Worm (Caenorhabditis elegans): ENCODE data around the gene irg-6.

irg-6 gene

ce11 chrIV:12942633-12943032 is 27.9 kb upstream of the irg-6 start, which contains the start of gene dct-19:
dct-19 (plus strand) TSS chrIV:12942933.
- TF ChIP-seq nhr-77 (tag; optimal IDR thresholded peaks at IDR 0.05), result no peak
- TF ChIP-seq crh-2 (tag; optimal IDR thresholded peaks at IDR 0.05), result no peak
- no peak for TF ChIP-seq nhr-25 (tag; optimal IDR thresholded peaks at IDR 0.05)
- TF ChIP-seq nhr-237 (tag; optimal IDR thresholded peaks at IDR 0.05), result no peak

- TF ChIP-seq elt-3 (tag; optimal IDR thresholded peaks at IDR 0.05), result no peak
- no peak for TF ChIP-seq nhr-10 (tag; optimal IDR thresholded peaks at IDR 0.05)
- TF ChIP-seq unc-55 (GFP tag; optimal IDR thresholded peaks at IDR 0.05), result no peak
- no peak for TF ChIP-seq nhr-237 (tag; optimal IDR thresholded peaks at IDR 0.05)
- TF ChIP-seq elt-1 (tag; optimal IDR thresholded peaks at IDR 0.05), result no peak
- TF ChIP-seq C34F6.9 (tag; optimal IDR thresholded peaks at IDR 0.05), result no peak
- TF ChIP-seq nhr-23 (tag; optimal IDR thresholded peaks at IDR 0.05), result no peak
- no peak for TF ChIP-seq fos-1 (tag; optimal IDR thresholded peaks at IDR 0.05)
- TF ChIP-seq sma-9 (GFP tag; optimal IDR thresholded peaks at IDR 0.05), result no peak
- TF ChIP-seq sma-9 (tag; optimal IDR thresholded peaks at IDR 0.05), result no peak
- TF ChIP-seq ama-1 (optimal IDR thresholded peaks at IDR 0.05), result no peak
- TF ChIP-seq unc-39 (tag; optimal IDR thresholded peaks at IDR 0.05), result no peak
- TF ChIP-seq lin-13 (GFP tag; optimal IDR thresholded peaks at IDR 0.05), result no peak
- no peak for TF ChIP-seq crh-2 (tag; optimal IDR thresholded peaks at IDR 0.05)
- TF ChIP-seq snpc-4 (tag; optimal IDR thresholded peaks at IDR 0.05), result no peak
- TF ChIP-seq nhr-129 (tag; optimal IDR thresholded peaks at IDR 0.05), result no peak
- TF ChIP-seq sem-4 (tag; optimal IDR thresholded peaks at IDR 0.05), result no peak
- no peak for TF ChIP-seq Y55F3AM.14 (GFP tag; optimal IDR thresholded peaks at IDR 0.05)
- TF ChIP-seq ztf-4 (tag; optimal IDR thresholded peaks at IDR 0.05), result no peak
- no peak for TF ChIP-seq ztf-11 (tag; optimal IDR thresholded peaks at IDR 0.05)
- no peak for TF ChIP-seq mab-5 (tag; optimal IDR thresholded peaks at IDR 0.05)
Measured at ce11 chrIV:12941254-12941653, 26.5 kb upstream of the irg-6 start, which contains the start of gene dod-24. dod-24 (minus strand) TSS chrIV:12941354.

ce11 chrIV:12936221-12936776 is 21.5 kb upstream of the irg-6 start, which contains the start of the genes cld-1 and dod-21:
cld-1 (minus strand) TSS chrIV:12936271.
dod-21 (plus strand) TSS chrIV:12936738.
- TF ChIP-seq mab-5 (tag; optimal IDR thresholded peaks at IDR 0.05) (no peak), ztf-1 (GFP tag; conservative IDR thresholded peaks at IDR 0.05) (no peak), fos-1 (tag; optimal IDR thresholded peaks at IDR 0.05) (peak; percentile 90), nhr-77 (tag; optimal IDR thresholded peaks at IDR 0.05) (no peak), elt-1 (tag; optimal IDR thresholded peaks at IDR 0.05) (no peak), egl-27 (tag; optimal IDR thresholded peaks at IDR 0.05) (no peak), crh-2 (tag; optimal IDR thresholded peaks at IDR 0.05) (peak; percentile 41), Y55F3AM.14 (GFP tag; optimal IDR thresholded peaks at IDR 0.05) (no peak), ama-1 (optimal IDR thresholded peaks at IDR 0.05) (no peak), sma-3 (GFP tag; optimal IDR thresholded peaks at IDR 0.05) (peak; percentile 52), nhr-10 (tag; optimal IDR thresholded peaks at IDR 0.05) (no peak), nhr-12 (tag; optimal IDR thresholded peaks at IDR 0.05) (no peak), gmeb-1 (tag; optimal IDR thresholded peaks at IDR 0.05) (peak; percentile 24), dmd-4 (tag; optimal IDR thresholded peaks at IDR 0.05) (no peak), sma-9 (GFP tag; optimal IDR thresholded peaks at IDR 0.05) (peak; percentile 67), sma-9 (tag; optimal IDR thresholded peaks at IDR 0.05) (no peak), mdl-1 (tag; optimal IDR thresholded peaks at IDR 0.05) (no peak), C34F6.9 (tag; optimal IDR thresholded peaks at IDR 0.05) (no peak)

ce11 chrIV:12926639-12927038 is 11.9 kb upstream of the irg-6 start, which contains the start of gene srlf-5:
srlf-5 (minus strand) TSS chrIV:12926739.
- TF ChIP-seq crh-2 (tag; optimal IDR thresholded peaks at IDR 0.05) (no peak), C34F6.9 (tag; optimal IDR thresholded peaks at IDR 0.05) (no peak), Y55F3AM.14 (GFP tag; optimal IDR thresholded peaks at IDR 0.05) (no peak), F13H6.1 (tag; optimal IDR thresholded peaks at IDR 0.05) (no peak), sem-4 (tag; optimal IDR thresholded peaks at IDR 0.05) (no peak), nhr-129 (tag; optimal IDR thresholded peaks at IDR 0.05) (no peak), ceh-82 (tag; optimal IDR thresholded peaks at IDR 0.05) (no peak), elt-1 (tag; optimal IDR thresholded peaks at IDR 0.05) (no peak), peb-1 (tag; optimal IDR thresholded peaks at IDR 0.05) (no peak), unc-55 (GFP tag; optimal IDR thresholded peaks at IDR 0.05) (no peak), nhr-21 (tag; optimal IDR thresholded peaks at IDR 0.05) (no peak), nhr-23 (tag; optimal IDR thresholded peaks at IDR 0.05) (no peak), nhr-11 (tag; optimal IDR thresholded peaks at IDR 0.05) (no peak), sma-3 (GFP tag; optimal IDR thresholded peaks at IDR 0.05) (no peak)

Measured in whole organism, L2 larva.